Worm (Caenorhabditis elegans): ENCODE results near the gene camt-1.

Gene camt-1

DNA sequence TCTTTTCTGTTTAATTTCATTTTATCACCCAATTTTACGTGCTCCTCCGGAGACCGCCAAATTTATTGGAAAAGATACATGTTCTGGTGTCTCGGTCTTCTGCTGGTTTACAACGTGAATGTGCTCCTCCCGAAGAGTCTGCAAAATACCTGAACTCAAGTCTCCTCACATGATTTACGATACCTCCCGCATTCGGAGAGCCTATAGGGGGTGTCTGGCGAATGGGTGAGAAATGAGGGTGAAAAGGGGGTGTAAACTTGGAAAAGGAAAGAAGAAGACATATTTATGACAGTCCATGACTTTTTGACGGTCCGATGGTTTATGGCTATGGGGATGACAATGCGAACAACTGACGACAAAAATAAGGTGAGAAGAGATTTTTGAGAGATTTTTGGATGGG lies 11.3 kb upstream of the camt-1 start:
- TF ChIP-seq attf-3 (GFP tag; conservative IDR thresholded peaks at IDR 0.05) = no peak

DNA sequence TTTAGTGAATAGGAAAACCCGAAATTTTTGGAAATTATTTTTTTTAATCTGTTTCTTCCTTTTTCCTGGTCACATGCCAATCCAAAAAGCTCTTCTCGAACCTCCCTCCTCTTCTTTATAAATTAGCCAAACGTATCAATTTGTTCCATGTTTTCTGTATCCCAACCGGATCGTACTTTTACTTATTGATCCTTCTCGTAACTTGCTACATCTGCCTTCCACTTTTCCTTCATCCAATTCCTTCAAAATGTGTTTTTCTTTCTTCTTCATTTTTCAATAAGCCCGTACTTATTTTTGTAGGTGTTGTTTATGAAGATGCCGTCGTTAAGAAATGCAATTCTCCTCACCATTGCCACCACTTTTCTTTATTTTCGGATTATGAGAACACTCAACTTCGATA lies 7.0 kb upstream of the camt-1 start, which contains the start of gene cyp-23A1:
cyp-23A1 (plus strand) TSS at position 301 of the 400 bp plus-strand sequence.
- no peak for TF ChIP-seq B0019.2 (GFP tag; conservative IDR thresholded peaks at IDR 0.05)
- TF ChIP-seq nhr-120 (GFP tag; IDR thresholded peaks at IDR 0.05) = no peak
- no peak for TF ChIP-seq F52B5.7 (tag; optimal IDR thresholded peaks at IDR 0.05)
- TF ChIP-seq ets-4 (GFP tag; optimal IDR thresholded peaks at IDR 0.05) = no peak
- no peak for TF ChIP-seq egl-18 (GFP tag; IDR thresholded peaks at IDR 0.05)
- TF ChIP-seq madf-8 (GFP tag; conservative IDR thresholded peaks at IDR 0.05) = no peak
- TF ChIP-seq ceh-40 (GFP tag; IDR thresholded peaks at IDR 0.05) = no peak
- TF ChIP-seq rec-8 (tag; optimal IDR thresholded peaks at IDR 0.05) = no peak
- no peak for TF ChIP-seq B0261.1 (tag; optimal IDR thresholded peaks at IDR 0.05)
- TF ChIP-seq let-526 (GFP tag; IDR thresholded peaks at IDR 0.05) = no peak
- TF ChIP-seq F33H1.4 (GFP tag; IDR thresholded peaks at IDR 0.05) = no peak
- TF ChIP-seq gei-17 (GFP tag; optimal IDR thresholded peaks at IDR 0.05) = no peak

DNA sequence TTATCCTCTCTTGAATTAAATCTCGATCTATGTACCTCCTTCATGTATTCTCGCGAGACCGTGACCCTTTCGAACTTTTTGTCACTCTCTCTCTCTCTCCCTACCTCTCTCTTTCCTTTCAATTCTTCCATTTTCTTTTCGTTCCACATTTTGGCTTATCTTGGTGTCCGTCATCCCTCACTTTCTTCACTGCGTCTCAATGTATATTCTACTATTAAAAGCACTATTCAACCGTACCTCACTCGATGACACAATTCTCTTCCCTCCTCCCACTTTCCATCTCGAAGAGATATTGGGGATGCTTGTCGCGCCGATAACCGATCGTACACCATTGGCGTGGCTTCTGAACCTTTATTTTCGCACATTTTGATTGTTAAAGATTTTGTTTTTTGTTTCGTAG lies 5.7 kb upstream of the camt-1 start:
- TF ChIP-seq rcor-1 (GFP tag; IDR thresholded peaks at IDR 0.05) (no peak), zfh-2 (GFP tag; conservative IDR thresholded peaks at IDR 0.05) (no peak), lin-35 (GFP tag; optimal IDR thresholded peaks at IDR 0.05) (no peak), lin-40 (tag; optimal IDR thresholded peaks at IDR 0.05) (no peak), nfya-2 (GFP tag; IDR thresholded peaks at IDR 0.05) (no peak), F37B4.10 (GFP tag; IDR thresholded peaks at IDR 0.05) (no peak)

DNA sequence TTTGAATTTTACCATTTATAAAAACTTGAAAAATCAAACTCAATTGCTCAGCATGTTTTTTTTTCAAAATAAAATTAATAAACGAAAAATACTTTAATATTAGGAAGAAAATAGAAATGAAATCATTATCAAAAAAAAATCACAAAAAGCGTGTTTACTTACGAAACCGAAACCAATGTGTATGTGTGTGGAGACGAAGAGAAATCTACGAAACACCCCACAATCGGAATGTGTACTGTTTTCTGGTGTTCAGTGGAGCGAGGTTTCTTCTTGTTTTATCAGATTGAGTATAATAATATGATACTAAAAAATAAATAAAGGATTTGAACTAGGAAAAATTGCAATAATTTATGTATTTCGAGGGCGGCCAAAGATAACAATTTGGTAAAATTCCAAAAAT lies 2.7 kb upstream of the camt-1 start:
- TF ChIP-seq repo-1 (tag; optimal IDR thresholded peaks at IDR 0.05) (no peak), hlh-26 (GFP tag; conservative IDR thresholded peaks at IDR 0.05) (no peak), nhr-80 (tag; optimal IDR thresholded peaks at IDR 0.05) (peak; percentile 62), die-1 (tag; optimal IDR thresholded peaks at IDR 0.05) (no peak), ceh-40 (GFP tag; IDR thresholded peaks at IDR 0.05) (no peak), cebp-1 (GFP tag; IDR thresholded peaks at IDR 0.05) (no peak), cebp-1 (tag; optimal IDR thresholded peaks at IDR 0.05) (peak; percentile 45), him-1 (tag; optimal IDR thresholded peaks at IDR 0.05) (no peak), nhr-179 (tag; optimal IDR thresholded peaks at IDR 0.05) (no peak), ztf-18 (tag; optimal IDR thresholded peaks at IDR 0.05) (no peak), F33H1.4 (GFP tag; IDR thresholded peaks at IDR 0.05) (no peak), B0261.1 (tag; optimal IDR thresholded peaks at IDR 0.05) (no peak), T26A5.8 (tag; optimal IDR thresholded peaks at IDR 0.05) (no peak), attf-5 (GFP tag; optimal IDR thresholded peaks at IDR 0.05) (peak; percentile 6), unc-62 (GFP tag; optimal IDR thresholded peaks at IDR 0.05) (no peak), Y53G8AR.9 (GFP tag; conservative IDR thresholded peaks at IDR 0.05) (no peak), madf-3 (GFP tag; IDR thresholded peaks at IDR 0.05) (no peak), madf-6 (GFP tag; IDR thresholded peaks at IDR 0.05) (no peak), dox-1 (GFP tag; IDR thresholded peaks at IDR 0.05) (no peak)
